5 worm cellular contexts compared by ENCODE assay signal in the genomic region with DNA sequence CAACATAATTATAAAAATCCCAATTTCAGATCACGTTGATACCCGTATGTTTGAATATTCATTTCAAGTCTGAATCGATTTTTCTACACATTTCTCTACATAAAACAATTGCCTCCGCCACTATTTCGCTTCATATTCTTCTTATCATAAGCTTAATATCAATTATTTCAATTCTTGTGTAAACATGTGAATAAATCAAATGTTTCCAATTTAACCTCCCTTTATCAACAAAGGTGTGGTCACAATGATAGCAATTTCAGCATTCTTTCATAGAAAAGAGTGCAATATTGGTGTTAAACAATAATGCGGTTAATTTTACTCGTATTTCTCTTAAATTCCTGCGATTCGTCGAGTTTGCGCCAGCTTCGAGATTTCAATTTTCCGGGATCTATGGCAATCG.
TF ChIP-seq lines count a peak whose summit lies in the region.

A gene (plus strand): TSS at position 174 of the 400 bp plus-strand sequence.

TF ChIP-seq in whole organism, L1 larva, 84 proteins besides CTCF, POLR2A, EP300 and RAD21:
- TF ChIP-seq elt-2 (tag; optimal IDR thresholded peaks at IDR 0.05; lab: Kevin White, UChicago) (peak; percentile 75), xbp-1 (tag; optimal IDR thresholded peaks at IDR 0.05; lab: Kevin White, UChicago) (no peak), lin-35 (GFP tag; optimal IDR thresholded peaks at IDR 0.05; lab: Kevin White, UChicago) (peak in 1 of 2 experiments; percentile 1), nhr-90 (tag; optimal IDR thresholded peaks at IDR 0.05; lab: Kevin White, UChicago; ENCODE audit: poor library complexity) (peak; percentile 7)
TF ChIP-seq in whole organism, L1 larva: peak in this region for 3.

TF ChIP-seq in whole organism, L2 larva, 48 proteins besides CTCF, POLR2A, EP300 and RAD21:
- TF ChIP-seq sma-9 (GFP tag; optimal IDR thresholded peaks at IDR 0.05; lab: Kevin White, UChicago) (peak; percentile 6), sma-9 (tag; optimal IDR thresholded peaks at IDR 0.05; lab: Kevin White, UChicago) (no peak), elt-1 (tag; optimal IDR thresholded peaks at IDR 0.05; lab: Kevin White, UChicago) (no peak), fos-1 (tag; optimal IDR thresholded peaks at IDR 0.05; lab: Kevin White, UChicago) (peak; percentile 82)

TF ChIP-seq in whole organism, L3 larva, 47 proteins besides CTCF, POLR2A, EP300 and RAD21:
- TF ChIP-seq aly-2 (tag; optimal IDR thresholded peaks at IDR 0.05; lab: Kevin White, UChicago): no peak
- TF ChIP-seq pqm-1 (tag; optimal IDR thresholded peaks at IDR 0.05; lab: Kevin White, UChicago): peak; percentile 28
- no peak for TF ChIP-seq hmg-11 (tag; optimal IDR thresholded peaks at IDR 0.05; lab: Kevin White, UChicago)
- no peak for TF ChIP-seq nhr-28 (tag; optimal IDR thresholded peaks at IDR 0.05; lab: Kevin White, UChicago)
- TF ChIP-seq ama-1 (optimal IDR thresholded peaks at IDR 0.05; lab: Kevin White, UChicago): no peak
- no peak for TF ChIP-seq nhr-43 (tag; optimal IDR thresholded peaks at IDR 0.05; lab: Kevin White, UChicago; ENCODE audit: poor library complexity, severe bottlenecking)
- TF ChIP-seq elt-3 (tag; optimal IDR thresholded peaks at IDR 0.05; lab: Kevin White, UChicago): no peak
- peak; percentile 68 for TF ChIP-seq elt-2 (tag; optimal IDR thresholded peaks at IDR 0.05; lab: Kevin White, UChicago)
- peak; percentile 39 for TF ChIP-seq pha-4 (tag; optimal IDR thresholded peaks at IDR 0.05; lab: Kevin White, UChicago)
TF ChIP-seq in whole organism, L3 larva: peak in this region for 3.

TF ChIP-seq in whole organism, L4 larva, 104 proteins besides CTCF, POLR2A, EP300 and RAD21:
- no peak for TF ChIP-seq lin-39 (tag; optimal IDR thresholded peaks at IDR 0.05; lab: Kevin White, UChicago)
- no peak for TF ChIP-seq daf-19 (GFP tag; conservative IDR thresholded peaks at IDR 0.05; lab: Robert Waterston, UW)
- no peak for TF ChIP-seq daf-16 (GFP tag; optimal IDR thresholded peaks at IDR 0.05; lab: Kevin White, UChicago)
- peak; percentile 76 for TF ChIP-seq daf-16 (tag; optimal IDR thresholded peaks at IDR 0.05; lab: Kevin White, UChicago)
- no peak for TF ChIP-seq unc-130 (GFP tag; optimal IDR thresholded peaks at IDR 0.05; lab: Kevin White, UChicago)
- TF ChIP-seq nhr-102 (tag; optimal IDR thresholded peaks at IDR 0.05; lab: Kevin White, UChicago): no peak
- TF ChIP-seq mxl-3 (GFP tag; optimal IDR thresholded peaks at IDR 0.05; lab: Kevin White, UChicago): no peak
- TF ChIP-seq zip-11 (GFP tag; IDR thresholded peaks at IDR 0.05; lab: Robert Waterston, UW): no peak
- TF ChIP-seq T20F7.1 (GFP tag; optimal IDR thresholded peaks at IDR 0.05; lab: Kevin White, UChicago): no peak
- no peak for TF ChIP-seq daf-12 (tag; optimal IDR thresholded peaks at IDR 0.05; lab: Kevin White, UChicago)
- peak; percentile 4 for TF ChIP-seq hlh-11 (tag; optimal IDR thresholded peaks at IDR 0.05; lab: Kevin White, UChicago)
- no peak for TF ChIP-seq madf-5 (GFP tag; IDR thresholded peaks at IDR 0.05; lab: Robert Waterston, UW)
- TF ChIP-seq ceh-28 (tag; optimal IDR thresholded peaks at IDR 0.05; lab: Kevin White, UChicago): no peak
- peak; percentile 79 for TF ChIP-seq pqm-1 (tag; optimal IDR thresholded peaks at IDR 0.05; lab: Kevin White, UChicago)
- peak; percentile 7 for TF ChIP-seq dve-1 (tag; optimal IDR thresholded peaks at IDR 0.05; lab: Kevin White, UChicago; ENCODE audit: insufficient read depth)
- TF ChIP-seq sdz-12 (GFP tag; optimal IDR thresholded peaks at IDR 0.05; lab: Kevin White, UChicago): no peak
- peak; percentile 7; the same call in 1 of the 2 replicates for TF ChIP-seq dmd-6 (GFP tag; IDR thresholded peaks at IDR 0.05; lab: Robert Waterston, UW)
- TF ChIP-seq vab-7 (GFP tag; IDR thresholded peaks at IDR 0.05; lab: Robert Waterston, UW): no peak
- no peak for TF ChIP-seq nhr-111 (GFP tag; optimal IDR thresholded peaks at IDR 0.05; lab: Kevin White, UChicago)
- TF ChIP-seq lsy-2 (tag; optimal IDR thresholded peaks at IDR 0.05; lab: Kevin White, UChicago): no peak
- TF ChIP-seq lir-3 (tag; optimal IDR thresholded peaks at IDR 0.05; lab: Kevin White, UChicago): no peak
- no peak for TF ChIP-seq pha-4 (GFP tag; IDR thresholded peaks at IDR 0.05; lab: Robert Waterston, UW)
- no peak for TF ChIP-seq pha-4 (tag; optimal IDR thresholded peaks at IDR 0.05; lab: Kevin White, UChicago)

TF ChIP-seq in whole organism, young adult, 124 proteins besides CTCF, POLR2A, EP300 and RAD21:
- TF ChIP-seq nhr-80 (tag; optimal IDR thresholded peaks at IDR 0.05; lab: Kevin White, UChicago) (peak; percentile 24), tbx-9 (tag; optimal IDR thresholded peaks at IDR 0.05; lab: Kevin White, UChicago; ENCODE audit: borderline replicate concordance) (no peak), ztf-25 (GFP tag; IDR thresholded peaks at IDR 0.05; lab: Robert Waterston, UW) (no peak), madf-3 (GFP tag; IDR thresholded peaks at IDR 0.05; lab: Robert Waterston, UW) (no peak), lir-1 (GFP tag; conservative IDR thresholded peaks at IDR 0.05; lab: Robert Waterston, UW) (no peak), athp-1 (tag; optimal IDR thresholded peaks at IDR 0.05; lab: Kevin White, UChicago) (no peak), ekl-4 (GFP tag; IDR thresholded peaks at IDR 0.05; lab: Robert Waterston, UW) (no peak)
